Worm (Caenorhabditis elegans): ENCODE results near the gene srt-43.

ce11 chrV:12818486-12818885, 49.4 kb downstream of the srt-43 start:
- TF ChIP-seq dao-5 (tag; optimal IDR thresholded peaks at IDR 0.05) (no peak), W03F9.2 (tag; optimal IDR thresholded peaks at IDR 0.05) (no peak), him-1 (tag; optimal IDR thresholded peaks at IDR 0.05) (no peak)
